Worm (Caenorhabditis elegans) whole organism, L2 larva: ENCODE data around the gene F54C8.1.
A peak's percentile ranks its signal among the peaks of the same experiment; 100 is the strongest.

Source experiments
- C34F6.9 ChIP-seq: fragments of 150-350 bp; optimal IDR thresholded peaks from 2 replicates; lab custom pipeline; 2014; ENCODE audit warnings: missing biosample characterization, missing genetic modification characterization
- F13H6.1 ChIP-seq: sonication (generic microtip); optimal IDR thresholded peaks from 2 replicates; lab custom pipeline; 2016; ENCODE audit warnings: missing genetic modification characterization, missing compliant biosample characterization
- R02D3.7 ChIP-seq: fragments of 150-350 bp; optimal IDR thresholded peaks from 2 replicates; lab custom pipeline; 2014; ENCODE audit warnings: missing biosample characterization, missing genetic modification characterization
- Y55F3AM.14 ChIP-seq: fragments of 200-800 bp; sonication (Bioruptor generic); optimal IDR thresholded peaks from 2 replicates; lab custom pipeline; 2018; ENCODE audit warnings: mild to moderate bottlenecking, missing genetic modification characterization, missing compliant biosample characterization
- ZK546.5 ChIP-seq: sonication (generic microtip); optimal IDR thresholded peaks from 2 replicates; lab custom pipeline; 2017; ENCODE audit warnings: missing biosample characterization, missing genetic modification characterization
- aly-2 ChIP-seq: fragments of 150-350 bp; optimal IDR thresholded peaks from 2 replicates; lab custom pipeline; 2014; ENCODE audit warnings: missing biosample characterization, missing genetic modification characterization
- ama-1 ChIP-seq: fragments of 150-350 bp; optimal IDR thresholded peaks from 2 replicates; lab custom pipeline; 2018; ENCODE audit warnings: inconsistent platforms
- blmp-1 ChIP-seq: sonication (generic microtip); optimal IDR thresholded peaks from 2 replicates; lab custom pipeline; 2017; ENCODE audit warnings: missing genetic modification characterization, mild to moderate bottlenecking, missing compliant biosample characterization, antibody characterized with exemption, moderate library complexity; ENCODE audit not compliant: insufficient read depth
- ceh-16 ChIP-seq: fragments of 150-350 bp; optimal IDR thresholded peaks from 2 replicates; lab custom pipeline; 2014; ENCODE audit warnings: missing biosample characterization, missing genetic modification characterization
- ceh-82 ChIP-seq: fragments of 150-350 bp; optimal IDR thresholded peaks from 2 replicates; lab custom pipeline; 2014; ENCODE audit warnings: missing biosample characterization, missing genetic modification characterization
- dmd-4 ChIP-seq: sonication (generic microtip); optimal IDR thresholded peaks from 2 replicates; lab custom pipeline; 2017; ENCODE audit warnings: missing biosample characterization, missing genetic modification characterization
- egl-27 ChIP-seq: sonication (generic microtip); optimal IDR thresholded peaks from 3 replicates; lab custom pipeline; 2017; ENCODE audit warnings: missing biosample characterization, missing genetic modification reagents, missing genetic modification characterization
- elt-1 ChIP-seq: fragments of 150-350 bp; optimal IDR thresholded peaks from 2 replicates; lab custom pipeline; 2014; ENCODE audit warnings: missing biosample characterization, missing genetic modification characterization
- elt-3 ChIP-seq: sonication (generic microtip); optimal IDR thresholded peaks from 2 replicates; lab custom pipeline; 2017; ENCODE audit warnings: missing biosample characterization, missing genetic modification characterization
- fos-1 ChIP-seq: fragments of 150-350 bp; optimal IDR thresholded peaks from 2 replicates; lab custom pipeline; 2014; ENCODE audit warnings: missing biosample characterization, missing genetic modification characterization
- gmeb-1 ChIP-seq: fragments of 150-350 bp; optimal IDR thresholded peaks from 2 replicates; lab custom pipeline; 2014; ENCODE audit warnings: missing biosample characterization, missing genetic modification characterization
- lin-11 ChIP-seq: fragments of 150-350 bp; sonication (generic microtip); optimal IDR thresholded peaks from 2 replicates; lab custom pipeline; 2014; ENCODE audit warnings: missing biosample characterization, missing genetic modification characterization, inconsistent platforms, mixed read lengths
- lin-13 ChIP-seq: fragments of 150-350 bp; optimal IDR thresholded peaks from 2 replicates; lab custom pipeline; 2014; ENCODE audit warnings: missing biosample characterization, missing genetic modification reagents, missing genetic modification characterization
- lin-39 ChIP-seq: fragments of 150-350 bp; optimal IDR thresholded peaks from 2 replicates; lab custom pipeline; 2014; ENCODE audit warnings: missing biosample characterization, missing genetic modification reagents, missing genetic modification characterization
- lsy-2 ChIP-seq, 2 experiments: fragments of 150-350 bp in 1 of 2; sonication (generic microtip) in 1 of 2; optimal IDR thresholded peaks; 2 replicates each; lab custom pipeline; 2014 to 2017; ENCODE audit warnings: missing biosample characterization in 2 of 2, missing genetic modification characterization in 2 of 2
- mab-5 ChIP-seq: fragments of 150-350 bp; optimal IDR thresholded peaks from 2 replicates; lab custom pipeline; 2014; ENCODE audit warnings: missing biosample characterization, missing genetic modification characterization
- mbf-1 ChIP-seq: sonication (generic microtip); optimal IDR thresholded peaks from 2 replicates; lab custom pipeline; 2017; ENCODE audit warnings: missing biosample characterization, missing genetic modification characterization
- mdl-1 ChIP-seq, 2 experiments: fragments of 150-350 bp in 1 of 2; sonication (generic microtip) in 1 of 2; optimal IDR thresholded peaks; 2 replicates each; lab custom pipeline; 2017; ENCODE audit warnings: missing biosample characterization in 2 of 2, missing genetic modification characterization in 2 of 2
- nhr-10 ChIP-seq: sonication (generic microtip); optimal IDR thresholded peaks from 2 replicates; lab custom pipeline; 2017; ENCODE audit warnings: missing biosample characterization, missing genetic modification characterization
- nhr-12 ChIP-seq: fragments of 150-350 bp; optimal IDR thresholded peaks from 2 replicates; lab custom pipeline; 2014; ENCODE audit warnings: missing biosample characterization, missing genetic modification characterization
- nhr-129 ChIP-seq: fragments of 150-350 bp; optimal IDR thresholded peaks from 2 replicates; lab custom pipeline; 2014; ENCODE audit warnings: missing biosample characterization, missing genetic modification characterization
- nhr-21 ChIP-seq: fragments of 150-350 bp; optimal IDR thresholded peaks from 2 replicates; lab custom pipeline; 2014; ENCODE audit warnings: missing biosample characterization, missing genetic modification characterization
- nhr-23 ChIP-seq: fragments of 150-350 bp; optimal IDR thresholded peaks from 2 replicates; lab custom pipeline; 2014; ENCODE audit warnings: missing biosample characterization, missing genetic modification reagents, missing genetic modification characterization
- nhr-237 ChIP-seq: fragments of 150-350 bp; optimal IDR thresholded peaks from 2 replicates; lab custom pipeline; 2014; ENCODE audit warnings: missing biosample characterization, missing genetic modification characterization
- nhr-25 ChIP-seq: fragments of 150-350 bp; sonication (generic microtip); optimal IDR thresholded peaks from 3 replicates; lab custom pipeline; 2014; ENCODE audit warnings: missing biosample characterization, missing genetic modification characterization
- nhr-6 ChIP-seq: fragments of 150-350 bp; optimal IDR thresholded peaks from 2 replicates; lab custom pipeline; 2014; ENCODE audit warnings: missing biosample characterization, missing genetic modification characterization
- nhr-77 ChIP-seq: fragments of 150-350 bp; optimal IDR thresholded peaks from 2 replicates; lab custom pipeline; 2014; ENCODE audit warnings: missing biosample characterization, missing genetic modification characterization
- peb-1 ChIP-seq: fragments of 150-350 bp; optimal IDR thresholded peaks from 2 replicates; lab custom pipeline; 2014; ENCODE audit warnings: missing biosample characterization, missing genetic modification characterization
- sem-4 ChIP-seq: fragments of 150-350 bp; optimal IDR thresholded peaks from 2 replicates; lab custom pipeline; 2014; ENCODE audit warnings: missing biosample characterization, missing genetic modification reagents, missing genetic modification characterization
- skn-1 ChIP-seq: sonication (generic microtip); optimal IDR thresholded peaks from 2 replicates; lab custom pipeline; 2017; ENCODE audit warnings: missing biosample characterization, missing genetic modification characterization
- sma-3 ChIP-seq: sonication (generic microtip); optimal IDR thresholded peaks from 2 replicates; lab custom pipeline; 2016; ENCODE audit warnings: missing genetic modification reagents, missing genetic modification characterization, missing compliant biosample characterization
- sma-9 ChIP-seq, 2 experiments: fragments of 150-350 bp in 1 of 2; sonication (generic microtip) in 1 of 2; optimal IDR thresholded peaks; 2 replicates each; lab custom pipeline; 2014 to 2016; ENCODE audit warnings: missing genetic modification characterization in 2 of 2, mild to moderate bottlenecking in 1 of 2, missing biosample characterization in 1 of 2, missing compliant biosample characterization in 1 of 2, missing genetic modification reagents in 1 of 2, moderate library complexity in 1 of 2
- snpc-4 ChIP-seq: fragments of 150-350 bp; optimal IDR thresholded peaks from 2 replicates; lab custom pipeline; 2014; ENCODE audit warnings: missing biosample characterization, missing genetic modification characterization
- unc-39 ChIP-seq: fragments of 150-350 bp; optimal IDR thresholded peaks from 2 replicates; lab custom pipeline; 2014; ENCODE audit warnings: missing biosample characterization, missing genetic modification characterization
- unc-55 ChIP-seq: fragments of 150-350 bp; sonication (generic microtip); optimal IDR thresholded peaks from 3 replicates; lab custom pipeline; 2014; ENCODE audit warnings: missing biosample characterization, missing genetic modification reagents, missing genetic modification characterization
- unc-62 ChIP-seq: fragments of 150-350 bp; optimal IDR thresholded peaks from 2 replicates; lab custom pipeline; 2014; ENCODE audit warnings: missing biosample characterization, missing genetic modification reagents, missing genetic modification characterization
- ztf-1 ChIP-seq: fragments of 200-800 bp; sonication (Bioruptor generic); conservative IDR thresholded peaks from 2 replicates; pipeline ENCODE4 v1.3.6; 2022; ENCODE audit warnings: missing genetic modification characterization, missing compliant biosample characterization
- ztf-11 ChIP-seq: sonication (generic microtip); optimal IDR thresholded peaks from 2 replicates; lab custom pipeline; 2017; ENCODE audit warnings: missing biosample characterization, missing genetic modification characterization
- ztf-4 ChIP-seq: fragments of 150-350 bp; optimal IDR thresholded peaks from 2 replicates; lab custom pipeline; 2014; ENCODE audit warnings: missing biosample characterization, missing genetic modification characterization

The F54C8.1 gene

ce11 chrIII:9393114-9393780, 46.3 kb upstream of the F54C8.1 start, which contains the start of the genes gpr-2 and rgr-1:
TSS of gene gpr-2 (minus strand) at chrIII:9393164.
TSS of gene rgr-1 (plus strand) at chrIII:9393730.
- TF ChIP-seq ceh-82 (tag; lab: Kevin White, UChicago) (no peak), mab-5 (tag; lab: Kevin White, UChicago) (no peak), nhr-21 (tag; lab: Kevin White, UChicago) (no peak), gmeb-1 (tag; lab: Kevin White, UChicago) (peak; percentile 82), nhr-77 (tag; lab: Kevin White, UChicago) (no peak), ztf-11 (tag; lab: Kevin White, UChicago) (no peak), ama-1 (lab: Kevin White, UChicago) (no peak), F13H6.1 (tag; lab: Kevin White, UChicago) (no peak), ztf-4 (no peak), R02D3.7 (no peak), aly-2 (tag; lab: Kevin White, UChicago) (no peak), unc-55 (peak; percentile 52), lin-11 (tag; lab: Kevin White, UChicago) (peak; percentile 12), fos-1 (tag; lab: Kevin White, UChicago) (no peak), nhr-129 (tag; lab: Kevin White, UChicago) (peak; percentile 32), snpc-4 (tag; lab: Kevin White, UChicago) (no peak), lin-13 (GFP tag; lab: Kevin White, UChicago) (peak; percentile 11), unc-39 (tag; lab: Kevin White, UChicago) (no peak), peb-1 (no peak), lsy-2 (tag; optimal IDR thresholded peaks at IDR 0.05; lab: Kevin White, UChicago) (peak in 1 of 2 experiments; percentile 33), nhr-237 (tag; lab: Kevin White, UChicago) (no peak), nhr-6 (no peak), mdl-1 (tag; optimal IDR thresholded peaks at IDR 0.05; lab: Kevin White, UChicago) (no peak), nhr-25 (tag; lab: Kevin White, UChicago) (no peak), egl-27 (tag; lab: Kevin White, UChicago) (no peak), nhr-12 (tag; lab: Kevin White, UChicago) (no peak), sem-4 (tag; lab: Kevin White, UChicago) (no peak), ceh-16 (tag; lab: Kevin White, UChicago) (no peak)

ce11 chrIII:9401036-9401435, 38.5 kb upstream of the F54C8.1 start, which contains the start of gene nlp-48:
TSS of gene nlp-48 (minus strand) at chrIII:9401136.
- TF ChIP-seq nhr-10 (tag; lab: Kevin White, UChicago): no peak
- TF ChIP-seq sma-3 (GFP tag; lab: Kevin White, UChicago): no peak
- TF ChIP-seq lsy-2 (tag; optimal IDR thresholded peaks at IDR 0.05; lab: Kevin White, UChicago): no peak
- TF ChIP-seq nhr-23: no peak
- no peak for TF ChIP-seq peb-1
- TF ChIP-seq Y55F3AM.14: no peak
- TF ChIP-seq unc-62: no peak
- no peak for TF ChIP-seq elt-3
- TF ChIP-seq dmd-4 (tag; lab: Kevin White, UChicago): no peak
- TF ChIP-seq ztf-1 (GFP tag; lab: Robert Waterston, UW): no peak
- no peak for TF ChIP-seq F13H6.1 (tag; lab: Kevin White, UChicago)
- TF ChIP-seq elt-1 (tag; lab: Kevin White, UChicago): no peak
- TF ChIP-seq lin-13 (GFP tag; lab: Kevin White, UChicago): no peak
- no peak for TF ChIP-seq lin-39 (tag; lab: Kevin White, UChicago)
- TF ChIP-seq ceh-16 (tag; lab: Kevin White, UChicago): no peak
- no peak for TF ChIP-seq nhr-6
- no peak for TF ChIP-seq blmp-1 (tag; lab: Kevin White, UChicago)
- TF ChIP-seq snpc-4 (tag; lab: Kevin White, UChicago): no peak

ce11 chrIII:9406600-9406999, 32.9 kb upstream of the F54C8.1 start, which contains the start of gene T26G10.1:
TSS of gene T26G10.1 (minus strand) at chrIII:9406641.
- TF ChIP-seq lin-13 (GFP tag; lab: Kevin White, UChicago): peak; percentile 68
- TF ChIP-seq gmeb-1 (tag; lab: Kevin White, UChicago): peak; percentile 81
- peak; percentile 65 for TF ChIP-seq mab-5 (tag; lab: Kevin White, UChicago)
- TF ChIP-seq skn-1: no peak
- TF ChIP-seq ZK546.5: peak; percentile 3
- TF ChIP-seq egl-27 (tag; lab: Kevin White, UChicago): peak; percentile 50
- peak; percentile 72 for TF ChIP-seq nhr-25 (tag; lab: Kevin White, UChicago)
- TF ChIP-seq peb-1: no peak
- TF ChIP-seq nhr-237 (tag; lab: Kevin White, UChicago): no peak
- TF ChIP-seq blmp-1 (tag; lab: Kevin White, UChicago): peak; percentile 83
- no peak for TF ChIP-seq unc-62
- no peak for TF ChIP-seq dmd-4 (tag; lab: Kevin White, UChicago)
- peak; percentile 75 to 91 for TF ChIP-seq lsy-2 (tag; optimal IDR thresholded peaks at IDR 0.05; lab: Kevin White, UChicago)
- peak; percentile 28 for TF ChIP-seq sem-4 (tag; lab: Kevin White, UChicago)
- TF ChIP-seq unc-55: peak; percentile 83
- no peak for TF ChIP-seq Y55F3AM.14
- TF ChIP-seq snpc-4 (tag; lab: Kevin White, UChicago): peak; percentile 60
- peak; percentile 56 for TF ChIP-seq sma-9 (GFP tag; optimal IDR thresholded peaks at IDR 0.05; lab: Kevin White, UChicago)
- TF ChIP-seq sma-9 (tag; optimal IDR thresholded peaks at IDR 0.05; lab: Kevin White, UChicago): no peak
- no peak for TF ChIP-seq elt-3
- TF ChIP-seq nhr-77 (tag; lab: Kevin White, UChicago): no peak
- TF ChIP-seq R02D3.7: peak; percentile 92
- TF ChIP-seq sma-3 (GFP tag; lab: Kevin White, UChicago): peak; percentile 67
- TF ChIP-seq fos-1 (tag; lab: Kevin White, UChicago): no peak
- TF ChIP-seq nhr-10 (tag; lab: Kevin White, UChicago): no peak
- TF ChIP-seq nhr-129 (tag; lab: Kevin White, UChicago): peak; percentile 21
- TF ChIP-seq F13H6.1 (tag; lab: Kevin White, UChicago): peak; percentile 68
- peak; percentile 54 for TF ChIP-seq nhr-21 (tag; lab: Kevin White, UChicago)
- TF ChIP-seq ztf-1 (GFP tag; lab: Robert Waterston, UW): no peak
- TF ChIP-seq mbf-1 (tag; lab: Kevin White, UChicago): no peak
- peak; percentile 36 for TF ChIP-seq C34F6.9
